Worm (Caenorhabditis elegans) whole organism, young adult: Measurements from ENCODE around the gene B0303.16.

Experiments used
- B0261.1 ChIP-seq: sonication (generic microtip); optimal IDR thresholded peaks from 2 replicates; lab custom pipeline; 2016; ENCODE audit warnings: mild to moderate bottlenecking, missing genetic modification characterization, moderate library complexity, missing compliant biosample characterization
- B0336.3 ChIP-seq: fragments of 200-800 bp; sonication (Bioruptor generic); IDR thresholded peaks from 2 replicates; pipeline ENCODE4 v1.3.6; 2022; ENCODE audit warnings: missing genetic modification characterization, missing compliant biosample characterization
- D2030.7 ChIP-seq: fragments of 200-800 bp; sonication (Bioruptor generic); IDR thresholded peaks from 2 replicates; pipeline ENCODE4 v1.3.6; 2022; ENCODE audit warnings: missing genetic modification reagents, missing genetic modification characterization, missing compliant biosample characterization
- F10E7.11 ChIP-seq: sonication (generic microtip); optimal IDR thresholded peaks from 2 replicates; lab custom pipeline; 2017; ENCODE audit warnings: mild to moderate bottlenecking, missing genetic modification characterization, moderate library complexity, missing compliant biosample characterization
- F22D6.2 ChIP-seq: sonication (generic microtip); optimal IDR thresholded peaks from 2 replicates; lab custom pipeline; 2016; ENCODE audit warnings: mild to moderate bottlenecking, missing genetic modification characterization, missing compliant biosample characterization
- F52B5.7 ChIP-seq: sonication (generic microtip); optimal IDR thresholded peaks from 2 replicates; lab custom pipeline; 2016; ENCODE audit warnings: mild to moderate bottlenecking, missing genetic modification characterization, missing compliant biosample characterization
- K11D2.4 ChIP-seq: fragments of 200-800 bp; sonication (Bioruptor generic); IDR thresholded peaks from 2 replicates; pipeline ENCODE4 v1.3.6; 2022; ENCODE audit warnings: missing genetic modification reagents, missing genetic modification characterization, missing compliant biosample characterization
- ZK185.1 ChIP-seq: sonication (generic microtip); optimal IDR thresholded peaks from 2 replicates; lab custom pipeline; 2016; ENCODE audit warnings: mild to moderate bottlenecking, missing genetic modification characterization, missing compliant biosample characterization; ENCODE audit not compliant: poor library complexity, severe bottlenecking
- akir-1 ChIP-seq: fragments of 200-800 bp; sonication (Bioruptor generic); optimal IDR thresholded peaks from 2 replicates; lab custom pipeline; 2018; ENCODE audit warnings: mild to moderate bottlenecking, missing genetic modification characterization, moderate library complexity, missing compliant biosample characterization
- ama-1 ChIP-seq, 3 experiments: fragments of 150-350 bp in 1 of 3; sonication (generic microtip) in 2 of 3; optimal IDR thresholded peaks; 2 replicates each; lab custom pipeline; 2014 to 2018; ENCODE audit warnings: missing biosample characterization in 2 of 3, missing genetic modification characterization in 2 of 3, missing genetic modification reagents in 2 of 3
- atf-7 ChIP-seq: sonication (generic microtip); optimal IDR thresholded peaks from 2 replicates; lab custom pipeline; 2017; ENCODE audit warnings: mild to moderate bottlenecking, missing genetic modification characterization, missing compliant biosample characterization
- ccch-3 ChIP-seq: fragments of 200-800 bp; sonication (Bioruptor generic); optimal IDR thresholded peaks from 2 replicates; lab custom pipeline; 2018; ENCODE audit warnings: mild to moderate bottlenecking, missing genetic modification characterization, missing compliant biosample characterization
- cebp-1 ChIP-seq, 2 experiments: fragments of 200-800 bp in 1 of 2; sonication (Bioruptor generic) in 1 of 2; sonication (generic microtip) in 1 of 2; IDR thresholded peaks in 1 of 2; optimal IDR thresholded peaks in 1 of 2; 2 replicates each; pipeline versions ENCODE4 v1.3.6 to Lab custom; 2017 to 2022; ENCODE audit warnings: missing compliant biosample characterization in 2 of 2, missing genetic modification characterization in 2 of 2, mild to moderate bottlenecking in 1 of 2, missing genetic modification reagents in 1 of 2, moderate library complexity in 1 of 2
- cebp-2 ChIP-seq: fragments of 200-800 bp; sonication (Bioruptor generic); IDR thresholded peaks from 2 replicates; pipeline ENCODE4 v1.3.6; 2022; ENCODE audit warnings: missing genetic modification characterization, missing compliant biosample characterization
- ceh-100 ChIP-seq: fragments of 200-800 bp; sonication (Bioruptor generic); IDR thresholded peaks from 2 replicates; pipeline ENCODE4 v1.3.6; 2022; ENCODE audit warnings: missing genetic modification reagents, missing genetic modification characterization, missing compliant biosample characterization
- ceh-40 ChIP-seq: fragments of 200-800 bp; sonication (Bioruptor generic); IDR thresholded peaks from 2 replicates; pipeline ENCODE4 v1.3.6; 2022; ENCODE audit warnings: missing genetic modification characterization, missing compliant biosample characterization
- ceh-58 ChIP-seq: fragments of 200-800 bp; sonication (Bioruptor generic); IDR thresholded peaks from 2 replicates; pipeline ENCODE4 v1.3.6; 2022; ENCODE audit warnings: missing genetic modification characterization, missing compliant biosample characterization
- chd-7 ChIP-seq: sonication (generic microtip); optimal IDR thresholded peaks from 2 replicates; lab custom pipeline; 2016; ENCODE audit warnings: mild to moderate bottlenecking, missing genetic modification characterization, moderate library complexity, missing compliant biosample characterization
- die-1 ChIP-seq: sonication (generic microtip); optimal IDR thresholded peaks from 2 replicates; lab custom pipeline; 2016; ENCODE audit warnings: missing genotype, mild to moderate bottlenecking, missing genetic modification characterization, missing compliant biosample characterization
- ets-4 ChIP-seq: fragments of 200-800 bp; sonication (Bioruptor generic); optimal IDR thresholded peaks from 2 replicates; lab custom pipeline; 2018; ENCODE audit warnings: mild to moderate bottlenecking, missing genetic modification characterization, missing compliant biosample characterization
- hmg-1.2 ChIP-seq: fragments of 200-800 bp; sonication (Bioruptor generic); IDR thresholded peaks from 2 replicates; pipeline ENCODE4 v1.3.6; 2022; ENCODE audit warnings: missing genetic modification reagents, missing genetic modification characterization, missing compliant biosample characterization
- hrde-1 ChIP-seq: sonication (generic microtip); optimal IDR thresholded peaks from 2 replicates; lab custom pipeline; 2016; ENCODE audit warnings: missing genetic modification characterization, mild to moderate bottlenecking, missing compliant biosample characterization, moderate library complexity, missing genotype, missing genetic modification reagents, borderline replicate concordance
- lin-35 ChIP-seq, 3 experiments: fragments of 150-350 bp in 2 of 3; sonication (generic microtip) in 1 of 3; optimal IDR thresholded peaks; 2 replicates each; lab custom pipeline; 2014 to 2018; ENCODE audit warnings: missing biosample characterization in 3 of 3, missing genetic modification characterization in 3 of 3, missing genetic modification reagents in 3 of 3
- lin-40 ChIP-seq: sonication (generic microtip); optimal IDR thresholded peaks from 2 replicates; lab custom pipeline; 2016; ENCODE audit warnings: missing genetic modification characterization, mild to moderate bottlenecking, missing compliant biosample characterization, missing genotype, missing genetic modification reagents
- lir-1 ChIP-seq: fragments of 200-800 bp; sonication (Bioruptor generic); conservative IDR thresholded peaks from 2 replicates; pipeline ENCODE4 v1.3.6; 2022; ENCODE audit warnings: missing genetic modification reagents, missing genetic modification characterization, missing compliant biosample characterization
- madf-10 ChIP-seq: sonication (generic microtip); optimal IDR thresholded peaks from 2 replicates; lab custom pipeline; 2016; ENCODE audit warnings: mild to moderate bottlenecking, missing genetic modification characterization, missing compliant biosample characterization
- mel-28 ChIP-seq: sonication (generic microtip); optimal IDR thresholded peaks from 2 replicates; lab custom pipeline; 2016; ENCODE audit warnings: borderline replicate concordance, mild to moderate bottlenecking, missing genetic modification characterization, missing compliant biosample characterization
- nfya-2 ChIP-seq: fragments of 200-800 bp; sonication (Bioruptor generic); IDR thresholded peaks from 2 replicates; pipeline ENCODE4 v1.3.6; 2022; ENCODE audit warnings: missing genetic modification reagents, missing genetic modification characterization, missing compliant biosample characterization
- nfyb-1 ChIP-seq: fragments of 200-800 bp; sonication (Bioruptor generic); IDR thresholded peaks from 2 replicates; pipeline ENCODE4 v1.3.6; 2022; ENCODE audit warnings: missing genetic modification reagents, missing genetic modification characterization, missing compliant biosample characterization
- nhr-80 ChIP-seq: sonication (generic microtip); optimal IDR thresholded peaks from 2 replicates; lab custom pipeline; 2016; ENCODE audit warnings: missing genetic modification characterization, missing compliant biosample characterization
- nhr-90 ChIP-seq: sonication (generic microtip); optimal IDR thresholded peaks from 2 replicates; lab custom pipeline; 2016; ENCODE audit warnings: missing genotype, mild to moderate bottlenecking, missing genetic modification characterization, missing compliant biosample characterization
- pha-4 ChIP-seq: fragments of 150-350 bp; sonication (generic microtip); optimal IDR thresholded peaks from 2 replicates; lab custom pipeline; 2014; ENCODE audit warnings: missing biosample characterization, missing genetic modification reagents, missing genetic modification characterization
- rcor-1 ChIP-seq: fragments of 200-800 bp; sonication (Bioruptor generic); IDR thresholded peaks from 2 replicates; pipeline ENCODE4 v1.3.6; 2022; ENCODE audit warnings: missing genetic modification reagents, missing genetic modification characterization, missing compliant biosample characterization
- rec-8 ChIP-seq, 2 experiments: sonication (generic microtip); optimal IDR thresholded peaks; 2 replicates each; lab custom pipeline; 2016; ENCODE audit warnings: mild to moderate bottlenecking in 2 of 2, missing genetic modification characterization in 2 of 2, missing genetic modification reagents in 2 of 2, missing genotype in 2 of 2, missing biosample characterization in 1 of 2, missing compliant biosample characterization in 1 of 2, moderate library complexity in 1 of 2
- repo-1 ChIP-seq: sonication (generic microtip); optimal IDR thresholded peaks from 2 replicates; lab custom pipeline; 2017; ENCODE audit warnings: mild to moderate bottlenecking, missing genetic modification characterization, missing compliant biosample characterization
- rpc-1 ChIP-seq, 2 experiments: fragments of 150-350 bp in 1 of 2; sonication (generic microtip) in 1 of 2; optimal IDR thresholded peaks; 2 replicates each; lab custom pipeline; 2014 to 2018; ENCODE audit warnings: missing biosample characterization in 1 of 2, missing genetic modification characterization in 1 of 2, missing genetic modification reagents in 1 of 2, missing genotype in 1 of 2
- snpc-1.3 ChIP-seq: sonication (generic microtip); optimal IDR thresholded peaks from 2 replicates; lab custom pipeline; 2017; ENCODE audit warnings: missing genetic modification characterization, mild to moderate bottlenecking, missing compliant biosample characterization, antibody characterized with exemption, moderate library complexity, missing genotype, missing genetic modification reagents; ENCODE audit not compliant: insufficient read depth
- zfh-2 ChIP-seq: fragments of 200-800 bp; sonication (Bioruptor generic); conservative IDR thresholded peaks from 2 replicates; pipeline ENCODE4 v1.3.6; 2022; ENCODE audit warnings: missing genetic modification reagents, missing genetic modification characterization, missing compliant biosample characterization
- ztf-18 ChIP-seq: sonication (generic microtip); optimal IDR thresholded peaks from 2 replicates; lab custom pipeline; 2016; ENCODE audit warnings: missing genotype, mild to moderate bottlenecking, missing genetic modification characterization, missing compliant biosample characterization
- ztf-22 ChIP-seq: fragments of 200-800 bp; sonication (Bioruptor generic); optimal IDR thresholded peaks from 2 replicates; lab custom pipeline; 2018; ENCODE audit warnings: mild to moderate bottlenecking, missing genetic modification characterization, moderate library complexity, missing compliant biosample characterization
- ztf-25 ChIP-seq: fragments of 200-800 bp; sonication (Bioruptor generic); IDR thresholded peaks from 2 replicates; pipeline ENCODE4 v1.3.6; 2022; ENCODE audit warnings: missing genetic modification reagents, missing genetic modification characterization, missing compliant biosample characterization
- ztf-26 ChIP-seq: sonication (generic microtip); optimal IDR thresholded peaks from 2 replicates; lab custom pipeline; 2017; ENCODE audit warnings: missing genetic modification characterization, missing compliant biosample characterization
- ztf-28 ChIP-seq: fragments of 200-800 bp; sonication (Bioruptor generic); IDR thresholded peaks from 2 replicates; pipeline ENCODE4 v1.3.6; 2022; ENCODE audit warnings: missing genetic modification reagents, missing genetic modification characterization, missing compliant biosample characterization
- ztf-3 ChIP-seq: fragments of 200-800 bp; sonication (Bioruptor generic); optimal IDR thresholded peaks from 2 replicates; lab custom pipeline; 2018; ENCODE audit warnings: mild to moderate bottlenecking, missing genetic modification characterization, missing compliant biosample characterization

The B0303.16 gene

ce11 chrIII:8749487-8749886 is 44.6 kb downstream of the B0303.16 start, which contains the start of gene sma-2 (continued):
- TF ChIP-seq akir-1 (GFP tag; lab: Kevin White, UChicago), result no peak
- TF ChIP-seq hmg-1.2 (GFP tag; lab: Robert Waterston, UW), result peak; percentile 85
- TF ChIP-seq pha-4 (tag; lab: Kevin White, UChicago), result peak; percentile 29
- peak; percentile 54 for TF ChIP-seq chd-7 (tag; lab: Kevin White, UChicago)
- TF ChIP-seq snpc-1.3 (tag; lab: Kevin White, UChicago), result no peak
- peak; percentile 64 for TF ChIP-seq lin-40 (tag; lab: Kevin White, UChicago)
- TF ChIP-seq ztf-28 (GFP tag; lab: Robert Waterston, UW), result no peak
- no peak for TF ChIP-seq nfya-2 (GFP tag; lab: Robert Waterston, UW)
- TF ChIP-seq rcor-1, result no peak
- no peak for TF ChIP-seq ama-1 (optimal IDR thresholded peaks at IDR 0.05; lab: Kevin White, UChicago)
- no peak for TF ChIP-seq ama-1 (GFP tag; optimal IDR thresholded peaks at IDR 0.05; lab: Kevin White, UChicago)
- no peak for TF ChIP-seq F22D6.2 (tag; lab: Kevin White, UChicago)
- no peak for TF ChIP-seq ztf-3 (GFP tag; lab: Kevin White, UChicago)
- TF ChIP-seq B0261.1 (tag; lab: Kevin White, UChicago), result no peak
- TF ChIP-seq repo-1, result no peak
- TF ChIP-seq nfyb-1, result 0 out of 2 replicates have a peak, but pooled peaks have one; percentile 33
- TF ChIP-seq ZK185.1 (tag; lab: Kevin White, UChicago), result peak; percentile 33
- no peak for TF ChIP-seq D2030.7 (GFP tag; lab: Robert Waterston, UW)
- TF ChIP-seq nhr-80 (tag; lab: Kevin White, UChicago), result peak; percentile 93
- peak; percentile 25 for TF ChIP-seq madf-10 (tag; lab: Kevin White, UChicago)
- peak; percentile 18 for TF ChIP-seq ets-4
- no peak for TF ChIP-seq F52B5.7
- 0 out of 2 replicates have a peak, but pooled peaks have one; percentile 6 for TF ChIP-seq lir-1 (GFP tag; lab: Robert Waterston, UW)
- TF ChIP-seq ztf-26, result peak; percentile 26
- TF ChIP-seq ceh-100 (GFP tag; lab: Robert Waterston, UW), result no peak
- no peak for TF ChIP-seq F10E7.11 (tag; lab: Kevin White, UChicago)
- peak; percentile 44; the same call in 1 of the 2 replicates for TF ChIP-seq B0336.3 (GFP tag; lab: Robert Waterston, UW)
- no peak for TF ChIP-seq hrde-1 (tag; lab: Kevin White, UChicago)
- no peak for TF ChIP-seq K11D2.4 (GFP tag; lab: Robert Waterston, UW)
- TF ChIP-seq ceh-40, result no peak
- TF ChIP-seq nhr-90 (tag; lab: Kevin White, UChicago), result peak; percentile 7
- TF ChIP-seq ceh-58 (GFP tag; lab: Robert Waterston, UW), result no peak
- TF ChIP-seq mel-28 (tag; lab: Kevin White, UChicago), result no peak
- TF ChIP-seq ztf-22, result peak; percentile 27
- TF ChIP-seq cebp-2 (GFP tag; lab: Robert Waterston, UW), result no peak
- no peak for TF ChIP-seq ccch-3 (GFP tag; lab: Kevin White, UChicago)
- TF ChIP-seq cebp-1 (GFP tag; IDR thresholded peaks at IDR 0.05; lab: Robert Waterston, UW), result no peak
- TF ChIP-seq cebp-1 (tag; optimal IDR thresholded peaks at IDR 0.05; lab: Kevin White, UChicago), result peak; percentile 73
- TF ChIP-seq lin-35 (GFP tag; optimal IDR thresholded peaks at IDR 0.05; lab: Kevin White, UChicago), result no peak
- peak; percentile 68 for TF ChIP-seq atf-7 (tag; lab: Kevin White, UChicago)
- no peak for TF ChIP-seq rec-8 (tag; optimal IDR thresholded peaks at IDR 0.05; lab: Kevin White, UChicago)
- no peak for TF ChIP-seq zfh-2 (GFP tag; lab: Robert Waterston, UW)
- no peak for TF ChIP-seq ztf-25 (GFP tag; lab: Robert Waterston, UW)
- TF ChIP-seq ztf-18 (tag; lab: Kevin White, UChicago), result peak; percentile 30
- no peak for TF ChIP-seq die-1
- TF ChIP-seq rpc-1 (optimal IDR thresholded peaks at IDR 0.05; lab: Kevin White, UChicago), result no peak
- no peak for TF ChIP-seq rpc-1 (tag; optimal IDR thresholded peaks at IDR 0.05; lab: Kevin White, UChicago)
